Fruit fly (Drosophila melanogaster): ENCODE data around the gene kibra.

- TF ChIP-seq ttk (optimal IDR thresholded peaks at IDR 0.05) (no peak), psq (optimal IDR thresholded peaks at IDR 0.05) (no peak), Sin3A (optimal IDR thresholded peaks at IDR 0.05) (no peak), Myc (optimal IDR thresholded peaks at IDR 0.05) (no peak), insv (optimal IDR thresholded peaks at IDR 0.05) (no peak), h (optimal IDR thresholded peaks at IDR 0.05) (no peak)
These were observed 31.7 kb downstream of the kibra start for dm6 chr3R:14692230-14692970.

Measured in Kc167 (cell line).